Worm (Caenorhabditis elegans) whole organism, young adult: ENCODE data around the gene F44E7.9.

Source experiments
- F23B12.7 ChIP-seq: sonication (generic microtip); optimal IDR thresholded peaks from 2 replicates; lab custom pipeline; 2017; ENCODE audit warnings: missing genetic modification characterization, mild to moderate bottlenecking, missing compliant biosample characterization, antibody characterized with exemption, moderate library complexity; ENCODE audit not compliant: insufficient read depth
- ama-1 ChIP-seq, 3 experiments: fragments of 150-350 bp in 1 of 3; sonication (generic microtip) in 2 of 3; optimal IDR thresholded peaks; 2 replicates each; lab custom pipeline; 2014 to 2018; ENCODE audit warnings: missing biosample characterization in 2 of 3, missing genetic modification characterization in 2 of 3, missing genetic modification reagents in 2 of 3
- attf-5 ChIP-seq: fragments of 200-800 bp; sonication (Bioruptor generic); optimal IDR thresholded peaks from 2 replicates; lab custom pipeline; 2018; ENCODE audit warnings: mild to moderate bottlenecking, missing genetic modification characterization, missing compliant biosample characterization
- ccch-3 ChIP-seq: fragments of 200-800 bp; sonication (Bioruptor generic); optimal IDR thresholded peaks from 2 replicates; lab custom pipeline; 2018; ENCODE audit warnings: mild to moderate bottlenecking, missing genetic modification characterization, missing compliant biosample characterization
- ceh-91 ChIP-seq: fragments of 200-800 bp; sonication (Bioruptor generic); IDR thresholded peaks from 2 replicates; pipeline ENCODE4 v1.3.6; 2022; ENCODE audit warnings: missing genetic modification reagents, missing genetic modification characterization, missing compliant biosample characterization
- dox-1 ChIP-seq: fragments of 200-800 bp; sonication (Bioruptor generic); IDR thresholded peaks from 2 replicates; pipeline ENCODE4 v1.3.6; 2022; ENCODE audit warnings: missing genetic modification reagents, missing genetic modification characterization, missing compliant biosample characterization
- dpl-1 ChIP-seq: fragments of 150-350 bp; optimal IDR thresholded peaks from 2 replicates; lab custom pipeline; 2014; ENCODE audit warnings: missing biosample characterization, missing genetic modification reagents, missing genetic modification characterization
- egl-18 ChIP-seq: fragments of 200-800 bp; sonication (Bioruptor generic); IDR thresholded peaks from 2 replicates; pipeline ENCODE4 v1.3.6; 2022; ENCODE audit warnings: missing genetic modification reagents, missing genetic modification characterization, missing compliant biosample characterization
- ets-4 ChIP-seq: fragments of 200-800 bp; sonication (Bioruptor generic); optimal IDR thresholded peaks from 2 replicates; lab custom pipeline; 2018; ENCODE audit warnings: mild to moderate bottlenecking, missing genetic modification characterization, missing compliant biosample characterization
- hlh-12 ChIP-seq: sonication (generic microtip); optimal IDR thresholded peaks from 2 replicates; lab custom pipeline; 2016; ENCODE audit warnings: missing genetic modification characterization, missing compliant biosample characterization
- tbx-9 ChIP-seq: sonication (generic microtip); optimal IDR thresholded peaks from 2 replicates; lab custom pipeline; 2016; ENCODE audit warnings: borderline replicate concordance, missing genetic modification characterization, inconsistent platforms, missing compliant biosample characterization
- unc-130 ChIP-seq: sonication (generic microtip); optimal IDR thresholded peaks from 2 replicates; lab custom pipeline; 2016; ENCODE audit warnings: missing genetic modification reagents, missing genetic modification characterization, missing compliant biosample characterization

- TF ChIP-seq ets-4 (no peak), F23B12.7 (tag; lab: Kevin White, UChicago) (no peak), dpl-1 (GFP tag; lab: Kevin White, UChicago) (no peak), ama-1 (optimal IDR thresholded peaks at IDR 0.05; lab: Kevin White, UChicago) (no peak), ama-1 (GFP tag; optimal IDR thresholded peaks at IDR 0.05; lab: Kevin White, UChicago) (no peak), attf-5 (no peak), unc-130 (no peak), hlh-12 (tag; lab: Kevin White, UChicago) (no peak), ceh-91 (GFP tag; lab: Robert Waterston, UW) (no peak), egl-18 (GFP tag; lab: Robert Waterston, UW) (no peak), dox-1 (GFP tag; lab: Robert Waterston, UW) (no peak), tbx-9 (tag; lab: Kevin White, UChicago) (no peak), ccch-3 (no peak)
Measured at ce11 chrV:5785372-5785771, 5.7 kb upstream of the F44E7.9 start, which contains the start of gene F44E7.7.
